Fruit fly (Drosophila melanogaster) whole organism, embryonic: ENCODE measurements around the gene Cyp318a1.
A peak's percentile ranks its signal among the peaks of the same experiment; 100 is the strongest.

Source experiments
- B-H1 ChIP-seq: fragments of 200-800 bp; sonication (Bioruptor generic); IDR thresholded peaks from 3 replicates; pipeline ENCODE4 v1.3.6; 2022; ENCODE audit warnings: missing biosample characterization, missing genetic modification characterization
- BtbVII ChIP-seq: fragments of 200-800 bp; sonication (Bioruptor generic); optimal IDR thresholded peaks from 3 replicates; lab custom pipeline; 2017; ENCODE audit warnings: missing biosample characterization, mild to moderate bottlenecking, missing genetic modification characterization
- CG10209 ChIP-seq: fragments of 200-800 bp; sonication (Bioruptor generic); optimal IDR thresholded peaks from 3 replicates; lab custom pipeline; 2017; ENCODE audit warnings: missing biosample characterization, mild to moderate bottlenecking, missing genetic modification characterization, missing genetic modification reagents
- CG10267 ChIP-seq: fragments of 200-800 bp; sonication (Bioruptor generic); optimal IDR thresholded peaks from 2 replicates; lab custom pipeline; 2018; ENCODE audit warnings: missing biosample characterization, mild to moderate bottlenecking, missing genetic modification characterization, moderate library complexity
- CG10543 ChIP-seq: fragments of 200-800 bp; sonication (Bioruptor generic); optimal IDR thresholded peaks from 3 replicates; lab custom pipeline; 2017; ENCODE audit warnings: missing biosample characterization, mild to moderate bottlenecking, missing genetic modification characterization, moderate library complexity
- CG10979 ChIP-seq: fragments of 200-800 bp; sonication (Bioruptor generic); optimal IDR thresholded peaks from 2 replicates; lab custom pipeline; 2018; ENCODE audit warnings: missing biosample characterization, mild to moderate bottlenecking, missing genetic modification characterization, moderate library complexity
- CG12299 ChIP-seq: fragments of 200-800 bp; sonication (Bioruptor generic); optimal IDR thresholded peaks from 2 replicates; lab custom pipeline; 2018; ENCODE audit warnings: missing biosample characterization, mild to moderate bottlenecking, missing genetic modification characterization
- CG14441 ChIP-seq: fragments of 200-800 bp; sonication (Bioruptor generic); IDR thresholded peaks from 2 replicates; pipeline ENCODE4 v1.3.6; 2022; ENCODE audit warnings: missing biosample characterization, missing genetic modification characterization
- CG14710 ChIP-seq: fragments of 200-800 bp; sonication (Bioruptor generic); optimal IDR thresholded peaks from 3 replicates; lab custom pipeline; 2019; ENCODE audit warnings: missing biosample characterization, mild to moderate bottlenecking, missing genetic modification characterization, moderate library complexity
- CG15269 ChIP-seq: fragments of 200-800 bp; sonication (Bioruptor generic); optimal IDR thresholded peaks from 2 replicates; lab custom pipeline; 2018; ENCODE audit warnings: missing biosample characterization, mild to moderate bottlenecking, missing genetic modification characterization, moderate library complexity
- CG15601 ChIP-seq: fragments of 200-800 bp; sonication (Bioruptor generic); optimal IDR thresholded peaks from 3 replicates; lab custom pipeline; 2019; ENCODE audit warnings: missing biosample characterization, mild to moderate bottlenecking, missing genetic modification characterization, moderate library complexity
- CG17361 ChIP-seq: fragments of 200-800 bp; sonication (Bioruptor generic); IDR thresholded peaks from 3 replicates; pipeline ENCODE4 v1.3.6; 2022; ENCODE audit warnings: missing biosample characterization, missing genetic modification characterization
- CG2678 ChIP-seq: fragments of 200-800 bp; sonication (Bioruptor generic); optimal IDR thresholded peaks from 3 replicates; lab custom pipeline; 2019; ENCODE audit warnings: missing biosample characterization, mild to moderate bottlenecking, missing genetic modification characterization, moderate library complexity
- CG2712 ChIP-seq: fragments of 200-800 bp; optimal IDR thresholded peaks from 3 replicates; lab custom pipeline; 2019; ENCODE audit warnings: missing biosample characterization, mild to moderate bottlenecking, missing genetic modification characterization, moderate library complexity
- CG2889 ChIP-seq: fragments of 200-800 bp; sonication (Bioruptor generic); IDR thresholded peaks from 3 replicates; pipeline ENCODE4 v1.3.6; 2022; ENCODE audit warnings: missing biosample characterization, missing genetic modification characterization
- CG30403 ChIP-seq: fragments of 200-800 bp; sonication (Bioruptor generic); optimal IDR thresholded peaks from 3 replicates; lab custom pipeline; 2016; ENCODE audit warnings: missing biosample characterization, missing genetic modification characterization
- CG31365 ChIP-seq: fragments of 200-800 bp; sonication (Bioruptor generic); optimal IDR thresholded peaks from 2 replicates; lab custom pipeline; 2018; ENCODE audit warnings: missing biosample characterization, mild to moderate bottlenecking, missing genetic modification characterization
- CG31388 ChIP-seq: fragments of 200-800 bp; sonication (Bioruptor generic); optimal IDR thresholded peaks from 2 replicates; lab custom pipeline; 2016; ENCODE audit warnings: missing biosample characterization, missing genetic modification characterization
- CG32532 ChIP-seq: fragments of 200-800 bp; sonication (Bioruptor generic); IDR thresholded peaks from 2 replicates; pipeline ENCODE4 v1.3.6; 2022; ENCODE audit warnings: missing biosample characterization, missing genetic modification characterization
- CG4424 ChIP-seq: fragments of 200-800 bp; sonication (Bioruptor generic); optimal IDR thresholded peaks from 3 replicates; lab custom pipeline; 2016; ENCODE audit warnings: missing biosample characterization, missing genetic modification characterization
- CG4820 ChIP-seq: fragments of 200-800 bp; sonication (Bioruptor generic); optimal IDR thresholded peaks from 3 replicates; lab custom pipeline; 2016; ENCODE audit warnings: missing biosample characterization, missing genetic modification characterization
- CG6254 ChIP-seq: fragments of 200-800 bp; sonication (Bioruptor generic); optimal IDR thresholded peaks from 3 replicates; lab custom pipeline; 2017; ENCODE audit warnings: mild to moderate bottlenecking, missing biosample characterization, missing genetic modification reagents, missing genetic modification characterization
- CG6654 ChIP-seq: fragments of 200-800 bp; sonication (Bioruptor generic); optimal IDR thresholded peaks from 2 replicates; lab custom pipeline; 2017; ENCODE audit warnings: missing biosample characterization, mild to moderate bottlenecking, missing genetic modification characterization
- CG6689 ChIP-seq: fragments of 200-800 bp; sonication (Bioruptor generic); IDR thresholded peaks from 2 replicates; pipeline ENCODE4 v1.3.6; 2022; ENCODE audit warnings: missing biosample characterization, missing genetic modification characterization
- CG7556 ChIP-seq: fragments of 200-800 bp; sonication (Bioruptor generic); optimal IDR thresholded peaks from 2 replicates; lab custom pipeline; 2017; ENCODE audit warnings: missing biosample characterization, mild to moderate bottlenecking, missing genetic modification characterization
- CG7839 ChIP-seq: fragments of 200-800 bp; sonication (Bioruptor generic); optimal IDR thresholded peaks from 3 replicates; lab custom pipeline; 2018; ENCODE audit warnings: missing biosample characterization, mild to moderate bottlenecking, missing genetic modification characterization, moderate library complexity
- CG9437 ChIP-seq: fragments of 200-800 bp; sonication (Bioruptor generic); optimal IDR thresholded peaks from 2 replicates; lab custom pipeline; 2018; ENCODE audit warnings: missing biosample characterization, mild to moderate bottlenecking, missing genetic modification characterization
- CG9727 ChIP-seq: fragments of 200-800 bp; sonication (Bioruptor generic); optimal IDR thresholded peaks from 3 replicates; lab custom pipeline; 2017; ENCODE audit warnings: missing biosample characterization, mild to moderate bottlenecking, missing genetic modification characterization
- Camta ChIP-seq: fragments of 200-800 bp; sonication (Bioruptor generic); optimal IDR thresholded peaks from 2 replicates; lab custom pipeline; 2016; ENCODE audit warnings: missing biosample characterization, missing genetic modification characterization
- D ChIP-seq, 2 experiments: fragments of 200-800 bp in 1 of 2; fragments of >200 bp in 1 of 2; sonication (Bioruptor generic) in 1 of 2; optimal IDR thresholded peaks; 2 replicates in 1 of 2; 3 replicates in 1 of 2; lab custom pipeline; 2017; ENCODE audit warnings: mild to moderate bottlenecking in 1 of 2, missing biosample characterization in 1 of 2, missing genetic modification characterization in 1 of 2, missing genetic modification reagents in 1 of 2
- Dip2 ChIP-seq: fragments of 200-800 bp; sonication (Bioruptor generic); IDR thresholded peaks from 2 replicates; pipeline ENCODE4 v1.3.6; 2022; ENCODE audit warnings: missing biosample characterization, missing genetic modification characterization
- Doc2 ChIP-seq: fragments of 200-800 bp; sonication (Bioruptor generic); IDR thresholded peaks from 2 replicates; pipeline ENCODE4 v1.3.6; 2022; ENCODE audit warnings: missing biosample characterization, missing genetic modification characterization
- Hmr ChIP-seq: fragments of 200-800 bp; sonication (Bioruptor generic); optimal IDR thresholded peaks from 3 replicates; lab custom pipeline; 2017; ENCODE audit warnings: mild to moderate bottlenecking, missing biosample characterization, missing genetic modification reagents, missing genetic modification characterization
- Hr51 ChIP-seq, 2 experiments: fragments of 200-800 bp; sonication (Bioruptor generic); optimal IDR thresholded peaks; 2 replicates in 1 of 2; 3 replicates in 1 of 2; lab custom pipeline; 2016 to 2018; ENCODE audit warnings: missing biosample characterization in 2 of 2, missing genetic modification characterization in 2 of 2, mild to moderate bottlenecking in 1 of 2, moderate library complexity in 1 of 2
- MESR4 ChIP-seq: fragments of 200-800 bp; sonication (Bioruptor generic); optimal IDR thresholded peaks from 2 replicates; lab custom pipeline; 2018; ENCODE audit warnings: missing biosample characterization, mild to moderate bottlenecking, missing genetic modification characterization, moderate library complexity
- MTF-1 ChIP-seq: fragments of 200-800 bp; sonication (Bioruptor generic); optimal IDR thresholded peaks from 2 replicates; lab custom pipeline; 2018; ENCODE audit warnings: missing biosample characterization, mild to moderate bottlenecking, missing genetic modification characterization, borderline replicate concordance
- Oli ChIP-seq: fragments of 200-800 bp; sonication (Bioruptor generic); optimal IDR thresholded peaks from 2 replicates; lab custom pipeline; 2018; ENCODE audit warnings: missing biosample characterization, mild to moderate bottlenecking, missing genetic modification characterization, moderate library complexity
- Sry-δ ChIP-seq: fragments of 200-800 bp; sonication (Bioruptor generic); optimal IDR thresholded peaks from 2 replicates; lab custom pipeline; 2016; ENCODE audit warnings: missing biosample characterization, missing genetic modification characterization
- Trl ChIP-seq, 3 experiments: fragments of >200 bp in 2 of 3; fragments of 200-800 bp in 1 of 3; sonication (Bioruptor generic) in 1 of 3; optimal IDR thresholded peaks; 2 replicates in 1 of 3; 3 replicates in 2 of 3; lab custom pipeline; 2016 to 2017; ENCODE audit warnings: missing biosample characterization in 1 of 3, missing genetic modification characterization in 1 of 3
- ara ChIP-seq: fragments of 200-800 bp; sonication (Bioruptor generic); IDR thresholded peaks from 2 replicates; pipeline ENCODE4 v1.3.6; 2022; ENCODE audit warnings: missing biosample characterization, missing genetic modification characterization
- ash1 ChIP-seq: fragments of 200-800 bp; sonication (Bioruptor generic); optimal IDR thresholded peaks from 2 replicates; lab custom pipeline; 2018; ENCODE audit warnings: missing biosample characterization, mild to moderate bottlenecking, missing genetic modification characterization
- bowl ChIP-seq: fragments of 200-800 bp; sonication (Bioruptor generic); IDR thresholded peaks from 2 replicates; pipeline ENCODE4 v1.3.6; 2022; ENCODE audit warnings: missing biosample characterization, missing genetic modification characterization
- crol ChIP-seq: fragments of 200-800 bp; sonication (Bioruptor generic); IDR thresholded peaks from 2 replicates; pipeline ENCODE4 v1.3.6; 2022; ENCODE audit warnings: missing biosample characterization, missing genetic modification characterization
- dm ChIP-seq: fragments of 200-800 bp; sonication (Bioruptor generic); optimal IDR thresholded peaks from 3 replicates; lab custom pipeline; 2016; ENCODE audit warnings: missing biosample characterization, missing genetic modification characterization
- lola ChIP-seq, 3 experiments: fragments of >200 bp in 2 of 3; fragments of 200-800 bp in 1 of 3; sonication (Bioruptor generic) in 1 of 3; optimal IDR thresholded peaks; 2 replicates each; lab custom pipeline; 2017 to 2019; ENCODE audit warnings: missing biosample characterization in 3 of 3, missing genetic modification characterization in 3 of 3, mild to moderate bottlenecking in 1 of 3, moderate library complexity in 1 of 3
- pzg ChIP-seq: fragments of 200-800 bp; sonication (Bioruptor generic); optimal IDR thresholded peaks from 3 replicates; lab custom pipeline; 2018; ENCODE audit warnings: missing biosample characterization, mild to moderate bottlenecking, missing genetic modification characterization, moderate library complexity
- tgo ChIP-seq: fragments of 200-800 bp; sonication (Bioruptor generic); IDR thresholded peaks from 3 replicates; pipeline ENCODE4 v1.3.6; 2022; ENCODE audit warnings: missing biosample characterization, missing genetic modification characterization
- trem ChIP-seq: fragments of 200-800 bp; optimal IDR thresholded peaks from 3 replicates; lab custom pipeline; 2019; ENCODE audit warnings: missing biosample characterization, mild to moderate bottlenecking, missing genetic modification characterization, moderate library complexity
- vfl ChIP-seq: fragments of 200-800 bp; sonication (Bioruptor generic); optimal IDR thresholded peaks from 2 replicates; lab custom pipeline; 2016; ENCODE audit warnings: missing biosample characterization, missing genetic modification characterization

The Cyp318a1 gene

DNA sequence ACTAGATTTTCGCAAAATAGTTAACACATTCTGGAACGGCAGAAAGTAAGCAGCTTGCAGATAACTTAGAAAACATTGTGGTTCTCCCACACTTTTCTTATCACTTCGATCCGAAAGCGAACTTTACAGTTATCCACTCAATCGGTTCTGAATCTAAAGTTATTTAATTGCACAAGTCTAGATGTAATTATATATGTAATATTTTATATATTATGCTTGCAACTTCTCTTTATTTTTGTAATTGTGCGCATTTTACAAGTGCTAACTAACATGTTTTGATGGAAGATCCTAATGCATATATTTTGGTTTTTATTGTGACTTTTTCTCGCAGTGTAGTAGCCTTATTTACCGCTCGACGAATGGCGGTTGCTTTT lies 28.1 kb upstream of the Cyp318a1 start (continued):
- TF ChIP-seq CG12299 (no peak), MTF-1 (GFP tag; lab: Kevin White, UChicago) (no peak), CG9727 (peak; percentile 25), CG10267 (tag; lab: Kevin White, UChicago) (no peak), CG10543 (GFP tag; lab: Kevin White, UChicago) (no peak), CG2712 (tag; lab: Kevin White, UChicago) (peak; percentile 2), CG10979 (tag; lab: Kevin White, UChicago) (no peak), CG31365 (tag; lab: Kevin White, UChicago) (no peak), Camta (GFP tag; lab: Kevin White, UChicago) (no peak), BtbVII (GFP tag; lab: Kevin White, UChicago) (peak; percentile 14), trem (no peak), Dip2 (GFP tag; lab: Robert Waterston, UW) (no peak), CG6689 (GFP tag; lab: Robert Waterston, UW) (peak; percentile 11; the same call in 1 of the 2 replicates), CG2678 (tag; lab: Kevin White, UChicago) (peak; percentile 61), pzg (GFP tag; lab: Kevin White, UChicago) (no peak), CG31388 (GFP tag; lab: Kevin White, UChicago) (no peak), ash1 (GFP tag; lab: Kevin White, UChicago) (no peak), CG6654 (GFP tag; lab: Kevin White, UChicago) (no peak), CG15601 (no peak), Hmr (GFP tag; lab: Kevin White, UChicago) (no peak), MESR4 (GFP tag; lab: Kevin White, UChicago) (no peak), CG9437 (GFP tag; lab: Kevin White, UChicago) (peak; percentile 58), bowl (GFP tag; lab: Robert Waterston, UW) (no peak), crol (GFP tag; lab: Robert Waterston, UW) (no peak), CG2889 (GFP tag; lab: Robert Waterston, UW) (no peak), CG7556 (GFP tag; lab: Kevin White, UChicago) (peak; percentile 67), Trl (optimal IDR thresholded peaks at IDR 0.05; lab: Kevin White, UChicago) (no peak), Trl (GFP tag; optimal IDR thresholded peaks at IDR 0.05; lab: Kevin White, UChicago) (no peak), CG10209 (GFP tag; lab: Kevin White, UChicago) (peak; percentile 36), D (optimal IDR thresholded peaks at IDR 0.05; lab: Kevin White, UChicago) (no peak), D (GFP tag; optimal IDR thresholded peaks at IDR 0.05; lab: Kevin White, UChicago) (peak; percentile 10), CG4424 (GFP tag; lab: Kevin White, UChicago) (peak; percentile 0), dm (GFP tag; lab: Kevin White, UChicago) (no peak), CG17361 (peak; percentile 79), Hr51 (GFP tag; optimal IDR thresholded peaks at IDR 0.05; lab: Kevin White, UChicago) (peak in 1 of 2 experiments; percentile 62), CG32532 (no peak), B-H1 (GFP tag; lab: Robert Waterston, UW) (0 out of 3 replicates have a peak, but pooled peaks have one; percentile 8), ara (GFP tag; lab: Robert Waterston, UW) (no peak), CG6254 (GFP tag; lab: Kevin White, UChicago) (no peak), CG7839 (tag; lab: Kevin White, UChicago) (peak; percentile 41), CG14710 (tag; lab: Kevin White, UChicago) (no peak), tgo (GFP tag; lab: Robert Waterston, UW) (0 out of 3 replicates have a peak, but pooled peaks have one; percentile 6), CG14441 (GFP tag; lab: Robert Waterston, UW) (0 out of 2 replicates have a peak, but pooled peaks have one; percentile 3), Sry-δ (no peak), CG4820 (GFP tag; lab: Kevin White, UChicago) (no peak), vfl (GFP tag; lab: Kevin White, UChicago) (no peak), lola (GFP tag; optimal IDR thresholded peaks at IDR 0.05; lab: Kevin White, UChicago) (no peak), Doc2 (GFP tag; lab: Robert Waterston, UW) (no peak), Oli (peak; percentile 58), CG15269 (tag; lab: Kevin White, UChicago) (peak; percentile 42), CG30403 (GFP tag; lab: Kevin White, UChicago) (peak; percentile 57)
